Worm (Caenorhabditis elegans) whole organism, dauer: Measurements from ENCODE around the gene col-147.

Experiments
- unc-62 ChIP-seq: sonication (generic microtip); optimal IDR thresholded peaks from 2 replicates; lab custom pipeline; 2017; ENCODE audit warnings: missing biosample characterization, missing genetic modification reagents, missing genetic modification characterization

col-147 gene

ce11 chrV:9633313-9633712 is at the start of gene col-147:
col-147 (minus strand) TSS chrV:9633338.
- no peak for TF ChIP-seq unc-62 (GFP tag; lab: Kevin White, UChicago)

ce11 chrV:9680260-9680659 is 47.1 kb upstream of the col-147 start:
- TF ChIP-seq unc-62 (GFP tag; lab: Kevin White, UChicago), result no peak

- TF ChIP-seq unc-62 (GFP tag; lab: Kevin White, UChicago), result no peak
Observed at ce11 chrV:9679166-9679565, 46.0 kb upstream of the col-147 start, which contains the start of gene ZK287.9. ZK287.9 (plus strand) TSS chrV:9679357.

ce11 chrV:9677977-9678376 is 44.8 kb upstream of the col-147 start, which contains the start of gene cthd-1:
cthd-1 (plus strand) TSS chrV:9678277.
- no peak for TF ChIP-seq unc-62 (GFP tag; lab: Kevin White, UChicago)

ce11 chrV:9673199-9673843 is 40.2 kb upstream of the col-147 start, which contains the start of gene sulp-8:
sulp-8 (minus strand) TSS chrV:9673667.
- TF ChIP-seq unc-62 (GFP tag; lab: Kevin White, UChicago), result no peak

ce11 chrV:9672495-9672894 is 39.4 kb upstream of the col-147 start:
- no peak for TF ChIP-seq unc-62 (GFP tag; lab: Kevin White, UChicago)

ce11 chrV:9666394-9666793 is 33.3 kb upstream of the col-147 start, which contains the start of gene ZK287.1:
ZK287.1 (plus strand) TSS chrV:9666694.
- no peak for TF ChIP-seq unc-62 (GFP tag; lab: Kevin White, UChicago)

- TF ChIP-seq unc-62 (GFP tag; lab: Kevin White, UChicago), result no peak
Observed at ce11 chrV:9664620-9665019, 31.5 kb upstream of the col-147 start.

ce11 chrV:9663948-9664347 is 30.8 kb upstream of the col-147 start:
- no peak for TF ChIP-seq unc-62 (GFP tag; lab: Kevin White, UChicago)

- no peak for TF ChIP-seq unc-62 (GFP tag; lab: Kevin White, UChicago)
Observed at ce11 chrV:9661514-9661913, 28.4 kb upstream of the col-147 start, which contains the start of gene pitr-4. pitr-4 (minus strand) TSS chrV:9661614.

ce11 chrV:9654154-9654805 is 21.1 kb upstream of the col-147 start, which contains the start of gene cyp-29A4:
cyp-29A4 (plus strand) TSS chrV:9654755.
- TF ChIP-seq unc-62 (GFP tag; lab: Kevin White, UChicago), result no peak

ce11 chrV:9651294-9651693 is 18.2 kb upstream of the col-147 start, which contains the start of gene T06E4.21:
T06E4.21 (plus strand) TSS chrV:9651594.
- TF ChIP-seq unc-62 (GFP tag; lab: Kevin White, UChicago), result no peak

- no peak for TF ChIP-seq unc-62 (GFP tag; lab: Kevin White, UChicago)
Observed at ce11 chrV:9645507-9645906, 12.4 kb upstream of the col-147 start, which contains the start of the genes atl-1 and hcp-2. atl-1 (minus strand) TSS chrV:9645595. hcp-2 (plus strand) TSS chrV:9645859.

- TF ChIP-seq unc-62 (GFP tag; lab: Kevin White, UChicago), result no peak
Observed at ce11 chrV:9632348-9632747, 790 bp downstream of the col-147 start.

- no peak for TF ChIP-seq unc-62 (GFP tag; lab: Kevin White, UChicago)
Observed at ce11 chrV:9630944-9631343, 2.2 kb downstream of the col-147 start, which contains the start of gene T06E4.5. T06E4.5 (plus strand) TSS chrV:9631244.

ce11 chrV:9630542-9630941 is 2.6 kb downstream of the col-147 start:
- TF ChIP-seq unc-62 (GFP tag; lab: Kevin White, UChicago), result no peak
